Worm (Caenorhabditis elegans) whole organism, L3 larva: ENCODE data around the gene C02B10.4.

Experiments
- ZK546.5 ChIP-seq: sonication (generic microtip); optimal IDR thresholded peaks from 2 replicates; lab custom pipeline; 2017; ENCODE audit warnings: missing biosample characterization, missing genetic modification characterization
- aly-2 ChIP-seq: fragments of 150-350 bp; optimal IDR thresholded peaks from 2 replicates; lab custom pipeline; 2014; ENCODE audit warnings: missing biosample characterization, missing genetic modification characterization
- elt-1 ChIP-seq: fragments of 150-350 bp; optimal IDR thresholded peaks from 2 replicates; lab custom pipeline; 2014; ENCODE audit warnings: missing biosample characterization, missing genetic modification characterization
- mdl-1 ChIP-seq: fragments of 150-350 bp; optimal IDR thresholded peaks from 2 replicates; lab custom pipeline; 2014; ENCODE audit warnings: missing biosample characterization, missing genetic modification characterization
- nfya-1 ChIP-seq: sonication (generic microtip); optimal IDR thresholded peaks from 2 replicates; lab custom pipeline; 2017; ENCODE audit warnings: missing genetic modification characterization, mild to moderate bottlenecking, missing compliant biosample characterization, antibody characterized with exemption, moderate library complexity; ENCODE audit not compliant: insufficient read depth
- nhr-12 ChIP-seq: fragments of 150-350 bp; optimal IDR thresholded peaks from 2 replicates; lab custom pipeline; 2014; ENCODE audit warnings: missing biosample characterization, missing genetic modification characterization
- nhr-23 ChIP-seq: fragments of 150-350 bp; optimal IDR thresholded peaks from 2 replicates; lab custom pipeline; 2014; ENCODE audit warnings: missing biosample characterization, missing genetic modification reagents, missing genetic modification characterization
- nhr-43 ChIP-seq: sonication (generic microtip); optimal IDR thresholded peaks from 2 replicates; lab custom pipeline; 2016; ENCODE audit warnings: mild to moderate bottlenecking, missing genetic modification characterization, missing compliant biosample characterization; ENCODE audit not compliant: poor library complexity, severe bottlenecking
- pha-4 ChIP-seq: fragments of 150-350 bp; optimal IDR thresholded peaks from 2 replicates; lab custom pipeline; 2014; ENCODE audit warnings: missing biosample characterization, missing genetic modification reagents, missing genetic modification characterization
- snpc-4 ChIP-seq: fragments of 150-350 bp; optimal IDR thresholded peaks from 2 replicates; lab custom pipeline; 2014; ENCODE audit warnings: missing biosample characterization, missing genetic modification characterization
- tbx-2 ChIP-seq: sonication (generic microtip); optimal IDR thresholded peaks from 2 replicates; lab custom pipeline; 2016; ENCODE audit warnings: mild to moderate bottlenecking, missing genetic modification characterization, missing compliant biosample characterization
- unc-39 ChIP-seq: sonication (generic microtip); optimal IDR thresholded peaks from 4 replicates; lab custom pipeline; 2017; ENCODE audit warnings: missing biosample characterization, missing genetic modification characterization

DNA sequence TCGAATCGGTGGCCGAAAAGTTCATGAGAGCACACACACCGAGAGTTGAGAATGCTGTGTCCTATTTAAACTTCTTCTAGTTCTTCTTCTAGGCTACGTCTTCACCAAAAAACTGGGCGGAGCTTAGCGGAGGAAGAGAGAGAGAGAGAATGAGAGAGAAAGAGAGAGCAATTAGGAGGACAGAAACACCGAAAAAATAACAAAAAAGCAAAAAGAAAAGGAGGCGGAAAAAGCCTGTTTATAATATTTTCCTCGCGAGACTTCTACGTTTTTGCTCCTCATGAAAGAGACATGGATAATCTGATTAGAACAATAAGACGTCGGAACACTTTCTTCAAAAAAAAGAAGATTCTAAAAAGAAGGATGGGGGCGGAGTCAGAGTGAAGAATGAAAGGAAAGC lies 30.6 kb downstream of the C02B10.4 start, which contains the start of gene tkr-3:
- TF ChIP-seq nhr-23 (no peak), nhr-12 (tag; lab: Kevin White, UChicago) (no peak), unc-39 (no peak), elt-1 (tag; lab: Kevin White, UChicago) (no peak), tbx-2 (no peak), nfya-1 (tag; lab: Kevin White, UChicago) (no peak), snpc-4 (tag; lab: Kevin White, UChicago) (no peak), pha-4 (tag; lab: Kevin White, UChicago) (no peak), aly-2 (no peak), mdl-1 (tag; lab: Kevin White, UChicago) (no peak), nhr-43 (tag; lab: Kevin White, UChicago) (no peak), ZK546.5 (tag; lab: Kevin White, UChicago) (no peak)
